Worm (Caenorhabditis elegans) whole organism, L1 larva: ENCODE results near the gene ceh-86.

Source experiments
- alr-1 ChIP-seq: fragments of 200-800 bp; sonication (Bioruptor generic); optimal IDR thresholded peaks from 2 replicates; lab custom pipeline; 2018; ENCODE audit warnings: borderline replicate concordance, mild to moderate bottlenecking, missing genetic modification characterization, missing compliant biosample characterization
- ceh-8 ChIP-seq: fragments of 200-800 bp; sonication (Bioruptor generic); optimal IDR thresholded peaks from 2 replicates; lab custom pipeline; 2018; ENCODE audit warnings: mild to moderate bottlenecking, missing genetic modification characterization, moderate library complexity, missing compliant biosample characterization
- fkh-10 ChIP-seq: sonication (generic microtip); optimal IDR thresholded peaks from 2 replicates; lab custom pipeline; 2017; ENCODE audit warnings: missing biosample characterization, missing genetic modification reagents, missing genetic modification characterization
- lsy-2 ChIP-seq, 2 experiments: fragments of 150-350 bp; optimal IDR thresholded peaks; 2 replicates each; lab custom pipeline; 2014; ENCODE audit warnings: missing biosample characterization in 2 of 2, missing genetic modification characterization in 2 of 2
- mdl-1 ChIP-seq, 2 experiments: fragments of 150-350 bp; optimal IDR thresholded peaks; 2 replicates each; lab custom pipeline; 2014 to 2017; ENCODE audit warnings: missing biosample characterization in 2 of 2, missing genetic modification characterization in 2 of 2, inconsistent platforms in 1 of 2
- mep-1 ChIP-seq: fragments of 150-350 bp; optimal IDR thresholded peaks from 2 replicates; lab custom pipeline; 2014; ENCODE audit warnings: missing biosample characterization, missing genetic modification characterization
- nhr-71 ChIP-seq: sonication (generic microtip); optimal IDR thresholded peaks from 2 replicates; lab custom pipeline; 2016; ENCODE audit warnings: mild to moderate bottlenecking, missing genetic modification characterization, moderate library complexity, missing compliant biosample characterization
- unc-30 ChIP-seq: sonication (generic microtip); optimal IDR thresholded peaks from 2 replicates; lab custom pipeline; 2017; ENCODE audit warnings: missing biosample characterization, missing genetic modification characterization

- no peak for TF ChIP-seq mep-1 (tag; lab: Kevin White, UChicago)
- TF ChIP-seq ceh-8 (GFP tag; lab: Kevin White, UChicago) = no peak
- TF ChIP-seq lsy-2 (tag; optimal IDR thresholded peaks at IDR 0.05; lab: Kevin White, UChicago) = no peak
- no peak for TF ChIP-seq fkh-10 (GFP tag; lab: Kevin White, UChicago)
- no peak for TF ChIP-seq unc-30 (tag; lab: Kevin White, UChicago)
- no peak for TF ChIP-seq mdl-1 (tag; optimal IDR thresholded peaks at IDR 0.05; lab: Kevin White, UChicago)
- no peak for TF ChIP-seq nhr-71
- no peak for TF ChIP-seq alr-1 (tag; lab: Kevin White, UChicago)
These were observed at the start of gene ceh-86 for ce11 chrII:2431972-2432371.
